Worm (Caenorhabditis elegans) whole organism, young adult: ENCODE measurements around the gene lmtr-2.

Experiments
- B0336.3 ChIP-seq: fragments of 200-800 bp; sonication (Bioruptor generic); IDR thresholded peaks from 2 replicates; pipeline ENCODE4 v1.3.6; 2022; ENCODE audit warnings: missing genetic modification characterization, missing compliant biosample characterization
- C06A6.2 ChIP-seq: fragments of 200-800 bp; sonication (Bioruptor generic); conservative IDR thresholded peaks from 2 replicates; pipeline ENCODE4 v1.3.6; 2022; ENCODE audit warnings: missing genetic modification characterization, missing compliant biosample characterization
- D2030.7 ChIP-seq: fragments of 200-800 bp; sonication (Bioruptor generic); IDR thresholded peaks from 2 replicates; pipeline ENCODE4 v1.3.6; 2022; ENCODE audit warnings: missing genetic modification reagents, missing genetic modification characterization, missing compliant biosample characterization
- F23B12.7 ChIP-seq: sonication (generic microtip); optimal IDR thresholded peaks from 2 replicates; lab custom pipeline; 2017; ENCODE audit warnings: missing genetic modification characterization, mild to moderate bottlenecking, missing compliant biosample characterization, antibody characterized with exemption, moderate library complexity; ENCODE audit not compliant: insufficient read depth
- F37B4.10 ChIP-seq: fragments of 200-800 bp; sonication (Bioruptor generic); IDR thresholded peaks from 2 replicates; pipeline ENCODE4 v1.3.6; 2022; ENCODE audit warnings: missing genetic modification characterization, missing compliant biosample characterization
- F49E8.2 ChIP-seq: sonication (generic microtip); optimal IDR thresholded peaks from 3 replicates; lab custom pipeline; 2017; ENCODE audit warnings: missing genetic modification characterization, mild to moderate bottlenecking, missing compliant biosample characterization, antibody characterized with exemption, moderate library complexity; ENCODE audit not compliant: insufficient read depth
- F52B5.7 ChIP-seq: sonication (generic microtip); optimal IDR thresholded peaks from 2 replicates; lab custom pipeline; 2016; ENCODE audit warnings: mild to moderate bottlenecking, missing genetic modification characterization, missing compliant biosample characterization
- K11D2.4 ChIP-seq: fragments of 200-800 bp; sonication (Bioruptor generic); IDR thresholded peaks from 2 replicates; pipeline ENCODE4 v1.3.6; 2022; ENCODE audit warnings: missing genetic modification reagents, missing genetic modification characterization, missing compliant biosample characterization
- T07F8.4 ChIP-seq: sonication (generic microtip); optimal IDR thresholded peaks from 2 replicates; lab custom pipeline; 2016; ENCODE audit warnings: mild to moderate bottlenecking, missing genetic modification characterization, moderate library complexity, missing compliant biosample characterization
- Y56A3A.18 ChIP-seq: fragments of 200-800 bp; sonication (Bioruptor generic); IDR thresholded peaks from 2 replicates; pipeline ENCODE4 v1.3.6; 2022; ENCODE audit warnings: missing genetic modification reagents, missing genetic modification characterization, missing compliant biosample characterization
- Y95B8A.8 ChIP-seq: fragments of 200-800 bp; sonication (Bioruptor generic); IDR thresholded peaks from 2 replicates; pipeline ENCODE4 v1.3.6; 2022; ENCODE audit warnings: missing genetic modification reagents, missing genetic modification characterization, missing compliant biosample characterization
- akir-1 ChIP-seq: fragments of 200-800 bp; sonication (Bioruptor generic); optimal IDR thresholded peaks from 2 replicates; lab custom pipeline; 2018; ENCODE audit warnings: mild to moderate bottlenecking, missing genetic modification characterization, moderate library complexity, missing compliant biosample characterization
- ama-1 ChIP-seq, 3 experiments: fragments of 150-350 bp in 1 of 3; sonication (generic microtip) in 2 of 3; optimal IDR thresholded peaks; 2 replicates each; lab custom pipeline; 2014 to 2018; ENCODE audit warnings: missing biosample characterization in 2 of 3, missing genetic modification characterization in 2 of 3, missing genetic modification reagents in 2 of 3
- atf-7 ChIP-seq: sonication (generic microtip); optimal IDR thresholded peaks from 2 replicates; lab custom pipeline; 2017; ENCODE audit warnings: mild to moderate bottlenecking, missing genetic modification characterization, missing compliant biosample characterization
- attf-3 ChIP-seq: fragments of 200-800 bp; sonication (Bioruptor generic); conservative IDR thresholded peaks from 2 replicates; pipeline ENCODE4 v1.3.6; 2022; ENCODE audit warnings: missing genetic modification reagents, missing genetic modification characterization, missing compliant biosample characterization
- bed-1 ChIP-seq: fragments of 200-800 bp; sonication (Bioruptor generic); IDR thresholded peaks from 2 replicates; pipeline ENCODE4 v1.3.6; 2022; ENCODE audit warnings: missing genetic modification reagents, missing genetic modification characterization, missing compliant biosample characterization
- bed-2 ChIP-seq: fragments of 200-800 bp; sonication (Bioruptor generic); IDR thresholded peaks from 2 replicates; pipeline ENCODE4 v1.3.6; 2022; ENCODE audit warnings: missing genetic modification reagents, missing genetic modification characterization, missing compliant biosample characterization
- cebp-2 ChIP-seq: fragments of 200-800 bp; sonication (Bioruptor generic); IDR thresholded peaks from 2 replicates; pipeline ENCODE4 v1.3.6; 2022; ENCODE audit warnings: missing genetic modification characterization, missing compliant biosample characterization
- ceh-27 ChIP-seq: fragments of 200-800 bp; sonication (Bioruptor generic); optimal IDR thresholded peaks from 2 replicates; lab custom pipeline; 2018; ENCODE audit warnings: mild to moderate bottlenecking, missing genetic modification characterization, moderate library complexity, missing compliant biosample characterization
- ceh-58 ChIP-seq: fragments of 200-800 bp; sonication (Bioruptor generic); IDR thresholded peaks from 2 replicates; pipeline ENCODE4 v1.3.6; 2022; ENCODE audit warnings: missing genetic modification characterization, missing compliant biosample characterization
- dpl-1 ChIP-seq: fragments of 150-350 bp; optimal IDR thresholded peaks from 2 replicates; lab custom pipeline; 2014; ENCODE audit warnings: missing biosample characterization, missing genetic modification reagents, missing genetic modification characterization
- egrh-3 ChIP-seq: fragments of 200-800 bp; sonication (Bioruptor generic); IDR thresholded peaks from 2 replicates; pipeline ENCODE4 v1.3.6; 2022; ENCODE audit warnings: missing genetic modification reagents, missing genetic modification characterization, missing compliant biosample characterization
- gei-17 ChIP-seq: fragments of 200-800 bp; sonication (Bioruptor generic); optimal IDR thresholded peaks from 2 replicates; lab custom pipeline; 2018; ENCODE audit warnings: mild to moderate bottlenecking, missing genetic modification characterization, missing compliant biosample characterization
- hmg-1.2 ChIP-seq: fragments of 200-800 bp; sonication (Bioruptor generic); IDR thresholded peaks from 2 replicates; pipeline ENCODE4 v1.3.6; 2022; ENCODE audit warnings: missing genetic modification reagents, missing genetic modification characterization, missing compliant biosample characterization
- hmg-20 ChIP-seq: fragments of 200-800 bp; sonication (Bioruptor generic); IDR thresholded peaks from 2 replicates; pipeline ENCODE4 v1.3.6; 2022; ENCODE audit warnings: missing genetic modification reagents, missing genetic modification characterization, missing compliant biosample characterization
- hrde-1 ChIP-seq: sonication (generic microtip); optimal IDR thresholded peaks from 2 replicates; lab custom pipeline; 2016; ENCODE audit warnings: missing genetic modification characterization, mild to moderate bottlenecking, missing compliant biosample characterization, moderate library complexity, missing genotype, missing genetic modification reagents, borderline replicate concordance
- lir-1 ChIP-seq: fragments of 200-800 bp; sonication (Bioruptor generic); conservative IDR thresholded peaks from 2 replicates; pipeline ENCODE4 v1.3.6; 2022; ENCODE audit warnings: missing genetic modification reagents, missing genetic modification characterization, missing compliant biosample characterization
- lsy-27 ChIP-seq: sonication (generic microtip); optimal IDR thresholded peaks from 2 replicates; lab custom pipeline; 2017; ENCODE audit warnings: missing genetic modification characterization, mild to moderate bottlenecking, missing compliant biosample characterization, antibody characterized with exemption, missing genotype, borderline replicate concordance; ENCODE audit not compliant: insufficient read depth
- madf-10 ChIP-seq: sonication (generic microtip); optimal IDR thresholded peaks from 2 replicates; lab custom pipeline; 2016; ENCODE audit warnings: mild to moderate bottlenecking, missing genetic modification characterization, missing compliant biosample characterization
- madf-8 ChIP-seq: fragments of 200-800 bp; sonication (Bioruptor generic); conservative IDR thresholded peaks from 2 replicates; pipeline ENCODE4 v1.3.6; 2022; ENCODE audit warnings: missing genetic modification reagents, missing genetic modification characterization, missing compliant biosample characterization
- mxl-1 ChIP-seq: sonication (generic microtip); optimal IDR thresholded peaks from 2 replicates; lab custom pipeline; 2016; ENCODE audit warnings: missing genetic modification characterization, missing compliant biosample characterization
- nfya-1 ChIP-seq: sonication (generic microtip); optimal IDR thresholded peaks from 2 replicates; lab custom pipeline; 2017; ENCODE audit warnings: antibody characterized with exemption, missing compliant biosample characterization, missing genetic modification characterization, borderline replicate concordance; ENCODE audit not compliant: insufficient read depth
- nfyb-1 ChIP-seq: fragments of 200-800 bp; sonication (Bioruptor generic); IDR thresholded peaks from 2 replicates; pipeline ENCODE4 v1.3.6; 2022; ENCODE audit warnings: missing genetic modification reagents, missing genetic modification characterization, missing compliant biosample characterization
- nhr-179 ChIP-seq: sonication (generic microtip); optimal IDR thresholded peaks from 2 replicates; lab custom pipeline; 2016; ENCODE audit warnings: mild to moderate bottlenecking, missing genetic modification characterization, missing compliant biosample characterization
- nhr-27 ChIP-seq: fragments of 200-800 bp; sonication (Bioruptor generic); optimal IDR thresholded peaks from 2 replicates; lab custom pipeline; 2018; ENCODE audit warnings: mild to moderate bottlenecking, missing genetic modification characterization, moderate library complexity, missing compliant biosample characterization
- pha-4 ChIP-seq: fragments of 150-350 bp; sonication (generic microtip); optimal IDR thresholded peaks from 2 replicates; lab custom pipeline; 2014; ENCODE audit warnings: missing biosample characterization, missing genetic modification reagents, missing genetic modification characterization
- repo-1 ChIP-seq: sonication (generic microtip); optimal IDR thresholded peaks from 2 replicates; lab custom pipeline; 2017; ENCODE audit warnings: mild to moderate bottlenecking, missing genetic modification characterization, missing compliant biosample characterization
- sdz-38 ChIP-seq: sonication (generic microtip); optimal IDR thresholded peaks from 2 replicates; lab custom pipeline; 2016; ENCODE audit warnings: missing genotype, missing genetic modification characterization, missing compliant biosample characterization
- sea-2 ChIP-seq: fragments of 200-800 bp; sonication (Bioruptor generic); IDR thresholded peaks from 2 replicates; pipeline ENCODE4 v1.3.6; 2022; ENCODE audit warnings: missing genetic modification characterization, missing compliant biosample characterization
- snpc-1.1 ChIP-seq: sonication (generic microtip); optimal IDR thresholded peaks from 2 replicates; lab custom pipeline; 2017; ENCODE audit warnings: missing genetic modification characterization, mild to moderate bottlenecking, missing compliant biosample characterization, antibody characterized with exemption, moderate library complexity, missing genotype, missing genetic modification reagents; ENCODE audit not compliant: insufficient read depth
- somi-1 ChIP-seq: fragments of 200-800 bp; sonication (Bioruptor generic); optimal IDR thresholded peaks from 2 replicates; lab custom pipeline; 2018; ENCODE audit warnings: mild to moderate bottlenecking, missing genetic modification characterization, missing compliant biosample characterization
- tbp1 ChIP-seq: fragments of 200-800 bp; sonication (Bioruptor generic); optimal IDR thresholded peaks from 2 replicates; lab custom pipeline; 2018; ENCODE audit warnings: mild to moderate bottlenecking, missing genetic modification characterization, missing compliant biosample characterization
- tbx-9 ChIP-seq: sonication (generic microtip); optimal IDR thresholded peaks from 2 replicates; lab custom pipeline; 2016; ENCODE audit warnings: borderline replicate concordance, missing genetic modification characterization, inconsistent platforms, missing compliant biosample characterization
- zfh-2 ChIP-seq: fragments of 200-800 bp; sonication (Bioruptor generic); conservative IDR thresholded peaks from 2 replicates; pipeline ENCODE4 v1.3.6; 2022; ENCODE audit warnings: missing genetic modification reagents, missing genetic modification characterization, missing compliant biosample characterization
- ztf-18 ChIP-seq: sonication (generic microtip); optimal IDR thresholded peaks from 2 replicates; lab custom pipeline; 2016; ENCODE audit warnings: missing genotype, mild to moderate bottlenecking, missing genetic modification characterization, missing compliant biosample characterization
- ztf-28 ChIP-seq: fragments of 200-800 bp; sonication (Bioruptor generic); IDR thresholded peaks from 2 replicates; pipeline ENCODE4 v1.3.6; 2022; ENCODE audit warnings: missing genetic modification reagents, missing genetic modification characterization, missing compliant biosample characterization
- ztf-3 ChIP-seq: fragments of 200-800 bp; sonication (Bioruptor generic); optimal IDR thresholded peaks from 2 replicates; lab custom pipeline; 2018; ENCODE audit warnings: mild to moderate bottlenecking, missing genetic modification characterization, missing compliant biosample characterization

The lmtr-2 gene

DNA sequence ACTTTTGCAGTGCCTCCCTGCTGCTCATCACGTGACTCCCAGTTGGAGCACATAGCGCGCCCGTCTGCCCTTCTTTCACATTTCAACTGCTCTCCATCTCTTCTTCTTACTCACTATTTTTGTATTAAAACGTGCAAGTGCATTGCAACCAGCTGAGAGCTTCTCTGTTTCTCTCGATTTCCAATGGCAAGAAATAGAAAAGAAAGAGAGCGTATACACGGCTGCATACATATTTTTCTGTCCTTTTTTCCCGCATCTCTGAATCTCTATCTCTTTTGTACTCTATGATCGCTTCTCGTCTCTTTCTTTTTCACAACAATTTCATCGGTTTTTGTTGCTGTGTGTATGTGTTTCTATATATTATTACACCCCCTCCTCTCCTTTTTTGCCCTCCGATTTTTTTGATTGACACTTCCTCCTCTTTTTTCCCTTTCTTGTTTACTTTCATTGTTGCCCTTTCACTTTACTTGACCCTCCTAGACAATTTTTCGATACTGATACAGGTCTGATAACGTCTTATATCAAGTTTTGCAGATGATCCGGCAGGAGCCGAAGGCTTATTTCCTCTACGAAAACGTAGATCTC, 9.9 kb downstream of the lmtr-2 start, which contains the start of gene Y97E10AR.1 (continued):
- TF ChIP-seq madf-10 (tag; lab: Kevin White, UChicago) (peak; percentile 29), snpc-1.1 (tag; lab: Kevin White, UChicago) (no peak), attf-3 (no peak), gei-17 (GFP tag; lab: Kevin White, UChicago) (no peak), somi-1 (GFP tag; lab: Kevin White, UChicago) (no peak), sdz-38 (tag; lab: Kevin White, UChicago) (no peak), cebp-2 (GFP tag; lab: Robert Waterston, UW) (no peak), egrh-3 (peak; percentile 8; the same call in 1 of the 2 replicates), nhr-179 (tag; lab: Kevin White, UChicago) (no peak), F37B4.10 (GFP tag; lab: Robert Waterston, UW) (no peak), sea-2 (no peak), ztf-28 (GFP tag; lab: Robert Waterston, UW) (no peak), B0336.3 (GFP tag; lab: Robert Waterston, UW) (no peak; the same call in 1 of the 2 replicates), K11D2.4 (GFP tag; lab: Robert Waterston, UW) (no peak), madf-8 (GFP tag; lab: Robert Waterston, UW) (no peak), ceh-58 (GFP tag; lab: Robert Waterston, UW) (no peak), zfh-2 (GFP tag; lab: Robert Waterston, UW) (0 out of 2 replicates have a peak, but pooled peaks have one; percentile 5), lir-1 (GFP tag; lab: Robert Waterston, UW) (no peak), nhr-27 (tag; lab: Kevin White, UChicago) (no peak), nfyb-1 (GFP tag; lab: Robert Waterston, UW) (peak; percentile 49; the same call in 1 of the 2 replicates), atf-7 (tag; lab: Kevin White, UChicago) (peak; percentile 85), lsy-27 (no peak), bed-1 (no peak), tbp1 (GFP tag; lab: Kevin White, UChicago) (no peak), Y95B8A.8 (GFP tag; lab: Robert Waterston, UW) (no peak), T07F8.4 (tag; lab: Kevin White, UChicago) (no peak), D2030.7 (GFP tag; lab: Robert Waterston, UW) (no peak), F52B5.7 (no peak), F23B12.7 (tag; lab: Kevin White, UChicago) (peak; percentile 42), ceh-27 (peak; percentile 27), repo-1 (tag; lab: Kevin White, UChicago) (no peak), ztf-3 (GFP tag; lab: Kevin White, UChicago) (no peak), hmg-1.2 (peak; percentile 77), mxl-1 (tag; lab: Kevin White, UChicago) (no peak), hmg-20 (GFP tag; lab: Robert Waterston, UW) (no peak), dpl-1 (GFP tag; lab: Kevin White, UChicago) (no peak), C06A6.2 (GFP tag; lab: Robert Waterston, UW) (no peak; the same call in 1 of the 2 replicates), akir-1 (GFP tag; lab: Kevin White, UChicago) (no peak), ama-1 (optimal IDR thresholded peaks at IDR 0.05; lab: Kevin White, UChicago) (no peak), ama-1 (GFP tag; optimal IDR thresholded peaks at IDR 0.05; lab: Kevin White, UChicago) (no peak), Y56A3A.18 (GFP tag; lab: Robert Waterston, UW) (0 out of 2 replicates have a peak, but pooled peaks have one; percentile 68), pha-4 (tag; lab: Kevin White, UChicago) (peak; percentile 58), bed-2 (GFP tag; lab: Robert Waterston, UW) (no peak), ztf-18 (peak; percentile 49), nfya-1 (tag; lab: Kevin White, UChicago) (no peak), F49E8.2 (tag; lab: Kevin White, UChicago) (no peak), hrde-1 (tag; lab: Kevin White, UChicago) (no peak), tbx-9 (tag; lab: Kevin White, UChicago) (no peak)
